Worm (Caenorhabditis elegans) whole organism, L1 larva: ENCODE results near the gene nhr-12.
A peak's percentile ranks its signal among the peaks of the same experiment; 100 is the strongest.

Experiments used
- aly-2 ChIP-seq: fragments of 150-350 bp; optimal IDR thresholded peaks from 2 replicates; lab custom pipeline; 2014; ENCODE audit warnings: missing biosample characterization, missing genetic modification characterization
- ama-1 ChIP-seq: fragments of 150-350 bp; optimal IDR thresholded peaks from 2 replicates; lab custom pipeline; 2014
- elt-2 ChIP-seq: sonication (generic microtip); optimal IDR thresholded peaks from 2 replicates; lab custom pipeline; 2016; ENCODE audit warnings: missing genetic modification characterization, mild to moderate bottlenecking, inconsistent platforms, missing compliant biosample characterization, missing genetic modification reagents
- ets-5 ChIP-seq: fragments of 200-800 bp; sonication (Bioruptor generic); IDR thresholded peaks from 2 replicates; pipeline ENCODE4 v1.3.6; 2022; ENCODE audit warnings: missing genetic modification characterization, missing compliant biosample characterization
- grh-1 ChIP-seq: fragments of 200-800 bp; sonication (Bioruptor generic); IDR thresholded peaks from 2 replicates; pipeline ENCODE4 v1.3.6; 2022; ENCODE audit warnings: missing genetic modification reagents, missing genetic modification characterization, missing compliant biosample characterization
- hlh-17 ChIP-seq: fragments of 200-800 bp; sonication (Bioruptor generic); optimal IDR thresholded peaks from 2 replicates; lab custom pipeline; 2018; ENCODE audit warnings: missing genetic modification characterization, mild to moderate bottlenecking, missing compliant biosample characterization, moderate library complexity, borderline replicate concordance
- lin-39 ChIP-seq: fragments of 150-350 bp; optimal IDR thresholded peaks from 2 replicates; lab custom pipeline; 2014; ENCODE audit warnings: missing biosample characterization, missing genetic modification reagents, missing genetic modification characterization
- pqm-1 ChIP-seq: sonication (generic microtip); optimal IDR thresholded peaks from 3 replicates; lab custom pipeline; 2017; ENCODE audit warnings: missing biosample characterization, missing genetic modification characterization
- skn-1 ChIP-seq: fragments of 150-350 bp; optimal IDR thresholded peaks from 2 replicates; lab custom pipeline; 2014; ENCODE audit warnings: missing biosample characterization, missing genetic modification characterization
- snu-23 ChIP-seq: sonication (generic microtip); optimal IDR thresholded peaks from 2 replicates; lab custom pipeline; 2016; ENCODE audit warnings: missing genetic modification characterization, missing compliant biosample characterization
- sptf-1 ChIP-seq: fragments of 150-350 bp; optimal IDR thresholded peaks from 2 replicates; lab custom pipeline; 2014; ENCODE audit warnings: missing biosample characterization, missing genetic modification characterization
- zag-1 ChIP-seq: fragments of 150-350 bp; optimal IDR thresholded peaks from 2 replicates; lab custom pipeline; 2014; ENCODE audit warnings: missing biosample characterization, missing genetic modification characterization

- TF ChIP-seq snu-23 (peak; percentile 31), lin-39 (no peak), zag-1 (tag; lab: Kevin White, UChicago) (no peak), grh-1 (GFP tag; lab: Robert Waterston, UW) (no peak), skn-1 (tag; lab: Kevin White, UChicago) (no peak), hlh-17 (GFP tag; lab: Kevin White, UChicago) (no peak), elt-2 (tag; lab: Kevin White, UChicago) (no peak), ama-1 (lab: Kevin White, UChicago) (no peak), sptf-1 (tag; lab: Kevin White, UChicago) (no peak), pqm-1 (tag; lab: Kevin White, UChicago) (no peak), ets-5 (GFP tag; lab: Robert Waterston, UW) (no peak), aly-2 (tag; lab: Kevin White, UChicago) (no peak)
These were observed 42.4 kb downstream of the nhr-12 start for ce11 chrV:10041484-10041883.
